Fruit fly (Drosophila melanogaster) whole organism, larva: Measurements from ENCODE around the gene CG5810.

ENCODE experiments used
- noc ChIP-seq: fragments of 200-800 bp; sonication (Bioruptor generic); optimal IDR thresholded peaks from 3 replicates; lab custom pipeline; 2019; ENCODE audit warnings: missing biosample characterization, mild to moderate bottlenecking, missing genetic modification characterization, moderate library complexity

The CG5810 gene

dm6 chr3R:21185655-21186054 lies 22.1 kb downstream of the CG5810 start:
- no peak for TF ChIP-seq noc (tag; lab: Kevin White, UChicago)

dm6 chr3R:21186606-21187393 lies 23.2 kb downstream of the CG5810 start:
- TF ChIP-seq noc (tag; lab: Kevin White, UChicago), result no peak

dm6 chr3R:21187394-21188392 lies 24.1 kb downstream of the CG5810 start:
- no peak for TF ChIP-seq noc (tag; lab: Kevin White, UChicago)

dm6 chr3R:21188540-21189276 lies 25.1 kb downstream of the CG5810 start:
- peak; percentile 57 for TF ChIP-seq noc (tag; lab: Kevin White, UChicago)

dm6 chr3R:21189520-21190180 lies 26.1 kb downstream of the CG5810 start:
- no peak for TF ChIP-seq noc (tag; lab: Kevin White, UChicago)

dm6 chr3R:21190797-21191401 lies 27.3 kb downstream of the CG5810 start:
- no peak for TF ChIP-seq noc (tag; lab: Kevin White, UChicago)

dm6 chr3R:21192267-21192666 lies 28.7 kb downstream of the CG5810 start:
- no peak for TF ChIP-seq noc (tag; lab: Kevin White, UChicago)

- TF ChIP-seq noc (tag; lab: Kevin White, UChicago), result no peak
Measured at dm6 chr3R:21193742-21194141, 30.2 kb downstream of the CG5810 start.

- TF ChIP-seq noc (tag; lab: Kevin White, UChicago), result no peak
Measured at dm6 chr3R:21195210-21195967, 31.8 kb downstream of the CG5810 start.

dm6 chr3R:21197566-21197965 lies 34.0 kb downstream of the CG5810 start:
- TF ChIP-seq noc (tag; lab: Kevin White, UChicago), result no peak

- TF ChIP-seq noc (tag; lab: Kevin White, UChicago), result peak; percentile 69
Measured at dm6 chr3R:21198073-21198472, 34.5 kb downstream of the CG5810 start.

dm6 chr3R:21199085-21199899 lies 35.7 kb downstream of the CG5810 start:
- peak; percentile 6 for TF ChIP-seq noc (tag; lab: Kevin White, UChicago)

dm6 chr3R:21199953-21200368 lies 36.4 kb downstream of the CG5810 start:
- no peak for TF ChIP-seq noc (tag; lab: Kevin White, UChicago)
